Fruit fly (Drosophila melanogaster) whole organism, embryonic: ENCODE data around the gene vkg.

Source experiments
- Adf1 ChIP-seq: fragments of 200-800 bp; sonication (Bioruptor generic); IDR thresholded peaks from 2 replicates; pipeline ENCODE4 v1.3.6; 2022; ENCODE audit warnings: missing biosample characterization, missing genetic modification characterization
- Aef1 ChIP-seq: fragments of 200-800 bp; sonication (Bioruptor generic); IDR thresholded peaks from 3 replicates; pipeline ENCODE4 v1.3.6; 2022; ENCODE audit warnings: missing biosample characterization, missing genetic modification characterization
- Atf-2 ChIP-seq: fragments of 200-800 bp; sonication (Bioruptor generic); optimal IDR thresholded peaks from 2 replicates; lab custom pipeline; 2016; ENCODE audit warnings: missing biosample characterization, missing genetic modification characterization
- BEAF-32 ChIP-seq: fragments of 200-800 bp; sonication (Bioruptor generic); optimal IDR thresholded peaks from 3 replicates; lab custom pipeline; 2017; ENCODE audit warnings: missing biosample characterization, missing genetic modification characterization, mild to moderate bottlenecking, moderate library complexity, missing genetic modification reagents
- CG10147 ChIP-seq: fragments of 200-800 bp; sonication (Bioruptor generic); optimal IDR thresholded peaks from 2 replicates; lab custom pipeline; 2019; ENCODE audit warnings: missing biosample characterization, mild to moderate bottlenecking, missing genetic modification characterization, moderate library complexity
- CG10565 ChIP-seq: fragments of 200-800 bp; sonication (Bioruptor generic); optimal IDR thresholded peaks from 3 replicates; lab custom pipeline; 2016; ENCODE audit warnings: missing biosample characterization, mild to moderate bottlenecking, missing genetic modification characterization
- CG10979 ChIP-seq: fragments of 200-800 bp; sonication (Bioruptor generic); optimal IDR thresholded peaks from 2 replicates; lab custom pipeline; 2018; ENCODE audit warnings: missing biosample characterization, mild to moderate bottlenecking, missing genetic modification characterization, moderate library complexity
- CG11723 ChIP-seq: fragments of 200-800 bp; sonication (Bioruptor generic); optimal IDR thresholded peaks from 2 replicates; lab custom pipeline; 2017; ENCODE audit warnings: missing biosample characterization, mild to moderate bottlenecking, missing genetic modification characterization
- CG13123 ChIP-seq: fragments of 200-800 bp; sonication (Bioruptor generic); optimal IDR thresholded peaks from 2 replicates; lab custom pipeline; 2016; ENCODE audit warnings: missing biosample characterization, missing genetic modification characterization
- CG14014 ChIP-seq: fragments of 200-800 bp; sonication (Bioruptor generic); IDR thresholded peaks from 2 replicates; pipeline ENCODE4 v1.3.6; 2022; ENCODE audit warnings: missing biosample characterization, missing genetic modification characterization
- CG14050 ChIP-seq: fragments of 200-800 bp; sonication (Bioruptor generic); IDR thresholded peaks from 3 replicates; pipeline ENCODE4 v1.3.6; 2022; ENCODE audit warnings: missing biosample characterization, missing genetic modification characterization
- CG17328 ChIP-seq: fragments of 200-800 bp; sonication (Bioruptor generic); IDR thresholded peaks from 2 replicates; pipeline ENCODE4 v1.3.6; 2022; ENCODE audit warnings: missing biosample characterization, missing genetic modification characterization
- CG30431 ChIP-seq: fragments of 200-800 bp; sonication (Bioruptor generic); optimal IDR thresholded peaks from 2 replicates; lab custom pipeline; 2017; ENCODE audit warnings: missing biosample characterization, missing genetic modification characterization
- CG31365 ChIP-seq: fragments of 200-800 bp; sonication (Bioruptor generic); optimal IDR thresholded peaks from 2 replicates; lab custom pipeline; 2018; ENCODE audit warnings: missing biosample characterization, mild to moderate bottlenecking, missing genetic modification characterization
- CG3995 ChIP-seq: fragments of 200-800 bp; sonication (Bioruptor generic); optimal IDR thresholded peaks from 3 replicates; lab custom pipeline; 2016; ENCODE audit warnings: missing biosample characterization, missing genetic modification characterization
- CG8478 ChIP-seq: fragments of >200 bp; optimal IDR thresholded peaks from 2 replicates; lab custom pipeline; 2018
- D ChIP-seq, 2 experiments: fragments of 200-800 bp in 1 of 2; fragments of >200 bp in 1 of 2; sonication (Bioruptor generic) in 1 of 2; optimal IDR thresholded peaks; 2 replicates in 1 of 2; 3 replicates in 1 of 2; lab custom pipeline; 2017; ENCODE audit warnings: mild to moderate bottlenecking in 1 of 2, missing biosample characterization in 1 of 2, missing genetic modification characterization in 1 of 2, missing genetic modification reagents in 1 of 2
- Dll ChIP-seq: fragments of 200-800 bp; sonication (Bioruptor generic); IDR thresholded peaks from 4 replicates; pipeline ENCODE4 v1.3.6; 2022; ENCODE audit warnings: missing biosample characterization, missing genetic modification characterization; ENCODE audit not compliant: partially characterized antibody
- Dref ChIP-seq: fragments of 200-800 bp; sonication (Bioruptor generic); IDR thresholded peaks from 2 replicates; pipeline ENCODE4 v1.3.6; 2022; ENCODE audit warnings: missing biosample characterization, missing genetic modification characterization
- Ets65A ChIP-seq: fragments of 200-800 bp; sonication (Bioruptor generic); peaks from one replicate; lab custom pipeline; 2016; ENCODE audit warnings: missing biosample characterization, missing genetic modification characterization
- Gsc ChIP-seq: fragments of 200-800 bp; sonication (Bioruptor generic); IDR thresholded peaks from 2 replicates; pipeline ENCODE4 v1.3.6; 2022; ENCODE audit warnings: missing biosample characterization, missing genetic modification characterization
- HLH4C ChIP-seq: fragments of 200-800 bp; sonication (Bioruptor generic); IDR thresholded peaks from 3 replicates; pipeline ENCODE4 v1.3.6; 2022; ENCODE audit warnings: missing biosample characterization, missing genetic modification characterization; ENCODE audit not compliant: partially characterized antibody
- Jarid2 ChIP-seq: fragments of 200-800 bp; sonication (Bioruptor generic); optimal IDR thresholded peaks from 3 replicates; lab custom pipeline; 2017; ENCODE audit warnings: mild to moderate bottlenecking, missing biosample characterization, missing genetic modification reagents, missing genetic modification characterization
- Neu2 ChIP-seq: fragments of 200-800 bp; sonication (Bioruptor generic); optimal IDR thresholded peaks from 3 replicates; lab custom pipeline; 2016; ENCODE audit warnings: missing biosample characterization, missing genetic modification characterization, borderline replicate concordance
- Nf-YA ChIP-seq: fragments of 200-800 bp; sonication (Bioruptor generic); IDR thresholded peaks from 2 replicates; pipeline ENCODE4 v1.3.6; 2022; ENCODE audit warnings: missing biosample characterization, missing genetic modification characterization
- Nf-YB ChIP-seq: fragments of 200-800 bp; sonication (Bioruptor generic); optimal IDR thresholded peaks from 3 replicates; lab custom pipeline; 2019; ENCODE audit warnings: missing biosample characterization, mild to moderate bottlenecking, missing genetic modification characterization, moderate library complexity
- Opbp ChIP-seq: fragments of 200-800 bp; sonication (Bioruptor generic); IDR thresholded peaks from 3 replicates; pipeline ENCODE4 v1.3.6; 2022; ENCODE audit warnings: missing biosample characterization, missing genetic modification characterization; ENCODE audit not compliant: partially characterized antibody
- PHDP ChIP-seq: fragments of 200-800 bp; sonication (Bioruptor generic); optimal IDR thresholded peaks from 3 replicates; lab custom pipeline; 2018; ENCODE audit warnings: missing biosample characterization, mild to moderate bottlenecking, missing genetic modification characterization, moderate library complexity
- Rfx ChIP-seq: fragments of 200-800 bp; sonication (Bioruptor generic); IDR thresholded peaks from 2 replicates; pipeline ENCODE4 v1.3.6; 2022; ENCODE audit warnings: missing biosample characterization, missing genetic modification characterization
- Side ChIP-seq: fragments of 200-800 bp; sonication (Bioruptor generic); optimal IDR thresholded peaks from 2 replicates; lab custom pipeline; 2016; ENCODE audit warnings: missing biosample characterization, missing genetic modification characterization
- ab ChIP-seq: fragments of 200-800 bp; sonication (Bioruptor generic); optimal IDR thresholded peaks from 2 replicates; lab custom pipeline; 2016; ENCODE audit warnings: missing biosample characterization, missing genetic modification characterization
- ash1 ChIP-seq: fragments of 200-800 bp; sonication (Bioruptor generic); optimal IDR thresholded peaks from 2 replicates; lab custom pipeline; 2018; ENCODE audit warnings: missing biosample characterization, mild to moderate bottlenecking, missing genetic modification characterization
- crol ChIP-seq: fragments of 200-800 bp; sonication (Bioruptor generic); IDR thresholded peaks from 2 replicates; pipeline ENCODE4 v1.3.6; 2022; ENCODE audit warnings: missing biosample characterization, missing genetic modification characterization
- danr ChIP-seq: fragments of 200-800 bp; sonication (Bioruptor generic); IDR thresholded peaks from 2 replicates; pipeline ENCODE4 v1.3.6; 2022; ENCODE audit warnings: missing biosample characterization, missing genetic modification characterization
- dm ChIP-seq: fragments of 200-800 bp; sonication (Bioruptor generic); optimal IDR thresholded peaks from 3 replicates; lab custom pipeline; 2016; ENCODE audit warnings: missing biosample characterization, missing genetic modification characterization
- ems ChIP-seq: fragments of 200-800 bp; sonication (Bioruptor generic); optimal IDR thresholded peaks from 3 replicates; lab custom pipeline; 2016; ENCODE audit warnings: missing biosample characterization, missing genetic modification characterization
- fd64A ChIP-seq: fragments of 200-800 bp; sonication (Bioruptor generic); optimal IDR thresholded peaks from 3 replicates; lab custom pipeline; 2018; ENCODE audit warnings: missing biosample characterization, mild to moderate bottlenecking, missing genetic modification characterization
- hbn ChIP-seq: fragments of 200-800 bp; sonication (Bioruptor generic); IDR thresholded peaks from 2 replicates; pipeline ENCODE4 v1.3.6; 2022; ENCODE audit warnings: missing biosample characterization, missing genetic modification characterization; ENCODE audit not compliant: partially characterized antibody
- lov ChIP-seq, 2 experiments: fragments of 200-800 bp in 1 of 2; fragments of >200 bp in 1 of 2; sonication (Bioruptor generic) in 1 of 2; IDR thresholded peaks in 1 of 2; optimal IDR thresholded peaks in 1 of 2; 2 replicates in 1 of 2; 3 replicates in 1 of 2; pipeline versions ENCODE4 v1.3.6 to Lab custom; 2017 to 2022; ENCODE audit warnings: missing biosample characterization in 1 of 2, missing genetic modification characterization in 1 of 2
- p53 ChIP-seq: fragments of 200-800 bp; sonication (Bioruptor generic); optimal IDR thresholded peaks from 2 replicates; lab custom pipeline; 2016; ENCODE audit warnings: missing biosample characterization, missing genetic modification characterization
- peb ChIP-seq: fragments of 200-800 bp; sonication (Bioruptor generic); IDR thresholded peaks from 2 replicates; pipeline ENCODE4 v1.3.6; 2022; ENCODE audit warnings: missing biosample characterization, missing genetic modification characterization
- pzg ChIP-seq: fragments of 200-800 bp; sonication (Bioruptor generic); optimal IDR thresholded peaks from 3 replicates; lab custom pipeline; 2018; ENCODE audit warnings: missing biosample characterization, mild to moderate bottlenecking, missing genetic modification characterization, moderate library complexity
- sd ChIP-seq: fragments of 200-800 bp; sonication (Bioruptor generic); optimal IDR thresholded peaks from 3 replicates; lab custom pipeline; 2018; ENCODE audit warnings: missing biosample characterization, mild to moderate bottlenecking, missing genetic modification characterization, moderate library complexity
- sna ChIP-seq: fragments of 200-800 bp; sonication (Bioruptor generic); IDR thresholded peaks from 2 replicates; pipeline ENCODE4 v1.3.6; 2022; ENCODE audit warnings: missing biosample characterization, missing genetic modification characterization; ENCODE audit not compliant: partially characterized antibody
- stc ChIP-seq: fragments of 200-800 bp; sonication (Bioruptor generic); IDR thresholded peaks from 2 replicates; pipeline ENCODE4 v1.3.6; 2022; ENCODE audit warnings: missing biosample characterization, missing genetic modification characterization
- stwl ChIP-seq: fragments of 200-800 bp; sonication (Bioruptor generic); optimal IDR thresholded peaks from 3 replicates; lab custom pipeline; 2018; ENCODE audit warnings: missing biosample characterization, mild to moderate bottlenecking, missing genetic modification characterization, moderate library complexity
- tap ChIP-seq: fragments of 200-800 bp; optimal IDR thresholded peaks from 3 replicates; lab custom pipeline; 2019; ENCODE audit warnings: missing biosample characterization, mild to moderate bottlenecking, missing genetic modification characterization, moderate library complexity
- trh ChIP-seq: fragments of 200-800 bp; sonication (Bioruptor generic); optimal IDR thresholded peaks from 2 replicates; lab custom pipeline; 2016; ENCODE audit warnings: missing biosample characterization, missing genetic modification characterization
- zen ChIP-seq: fragments of 200-800 bp; sonication (Bioruptor generic); optimal IDR thresholded peaks from 3 replicates; lab custom pipeline; 2018; ENCODE audit warnings: missing biosample characterization, mild to moderate bottlenecking, missing genetic modification characterization, moderate library complexity

Gene vkg

dm6 chr2L:4999389-5000032, 28.5 kb downstream of the vkg start (continued):
- TF ChIP-seq CG10979 (tag; lab: Kevin White, UChicago) (peak; percentile 61), pzg (GFP tag; lab: Kevin White, UChicago) (no peak), Nf-YA (GFP tag; lab: Robert Waterston, UW) (no peak), p53 (GFP tag; lab: Kevin White, UChicago) (no peak), fd64A (GFP tag; lab: Kevin White, UChicago) (peak; percentile 2), HLH4C (GFP tag; lab: Robert Waterston, UW) (no peak), hbn (no peak), CG11723 (GFP tag; lab: Kevin White, UChicago) (peak; percentile 39), danr (GFP tag; lab: Robert Waterston, UW) (0 out of 2 replicates have a peak, but pooled peaks have one; percentile 30), CG14014 (peak; percentile 64), stwl (tag; lab: Kevin White, UChicago) (no peak), CG31365 (tag; lab: Kevin White, UChicago) (no peak), Nf-YB (GFP tag; lab: Kevin White, UChicago) (peak; percentile 11), CG10565 (no peak), Gsc (0 out of 2 replicates have a peak, but pooled peaks have one; percentile 33), trh (GFP tag; lab: Kevin White, UChicago) (peak; percentile 8), crol (no peak), Ets65A (GFP tag; lab: Kevin White, UChicago) (peak; percentile 93), Dref (no peak), dm (no peak), Dll (GFP tag; lab: Robert Waterston, UW) (no peak), Adf1 (no peak), Aef1 (GFP tag; lab: Robert Waterston, UW) (peak; percentile 72), Jarid2 (GFP tag; lab: Kevin White, UChicago) (no peak), ab (no peak), CG17328 (GFP tag; lab: Robert Waterston, UW) (peak; percentile 74), Side (peak; percentile 52), PHDP (tag; lab: Kevin White, UChicago) (peak; percentile 55), CG3995 (peak; percentile 40), CG10147 (peak; percentile 41), stc (GFP tag; lab: Robert Waterston, UW) (peak; percentile 64), CG8478 (lab: Kevin White, UChicago) (no peak), tap (tag; lab: Kevin White, UChicago) (peak; percentile 69), ems (peak; percentile 61), D (optimal IDR thresholded peaks at IDR 0.05; lab: Kevin White, UChicago) (no peak), D (GFP tag; optimal IDR thresholded peaks at IDR 0.05; lab: Kevin White, UChicago) (peak; percentile 41), Atf-2 (peak; percentile 23), Neu2 (GFP tag; lab: Kevin White, UChicago) (no peak), lov (optimal IDR thresholded peaks at IDR 0.05; lab: Kevin White, UChicago) (no peak), lov (GFP tag; IDR thresholded peaks at IDR 0.05; lab: Robert Waterston, UW) (0 out of 3 replicates have a peak, but pooled peaks have one; percentile 55), BEAF-32 (GFP tag; lab: Kevin White, UChicago) (no peak), CG14050 (0 out of 3 replicates have a peak, but pooled peaks have one; percentile 22), CG30431 (peak; percentile 70), Opbp (no peak), zen (tag; lab: Kevin White, UChicago) (no peak), CG13123 (GFP tag; lab: Kevin White, UChicago) (peak; percentile 20), peb (no peak), ash1 (no peak), sna (no peak), Rfx (GFP tag; lab: Robert Waterston, UW) (peak; percentile 86), sd (tag; lab: Kevin White, UChicago) (no peak)
